Worm (Caenorhabditis elegans) whole organism, mixed stage, embryonic: Measurements from ENCODE around the gene B0303.16.

Experiments used
- lin-13 ChIP-seq: fragments of 150-350 bp; optimal IDR thresholded peaks from 2 replicates; lab custom pipeline; 2014; ENCODE audit warnings: missing biosample characterization, missing genetic modification characterization
- unc-62 ChIP-seq: fragments of 150-350 bp; optimal IDR thresholded peaks from 2 replicates; lab custom pipeline; 2014; ENCODE audit warnings: missing biosample characterization, missing genetic modification reagents, missing genetic modification characterization

ce11 chrIII:8743796-8744404 is 39.0 kb downstream of the B0303.16 start, which contains the start of gene ZK370.6:
- TF ChIP-seq unc-62 (GFP tag; lab: Kevin White, UChicago), result no peak
- no peak for TF ChIP-seq lin-13 (tag; lab: Kevin White, UChicago)
